Worm (Caenorhabditis elegans): ENCODE results near the gene T01G1.2.

T01G1.2 gene

ce11 chrIV:11361409-11361808 is 7.2 kb downstream of the T01G1.2 start, which contains the start of gene T01G1.4:
TSS of gene T01G1.4 (minus strand) at chrIV:11361509.
- TF ChIP-seq mdt-29 (GFP tag; IDR thresholded peaks at IDR 0.05), result no peak
- TF ChIP-seq pha-4 (GFP tag; IDR thresholded peaks at IDR 0.05), result no peak
- no peak for TF ChIP-seq pha-4 (tag; optimal IDR thresholded peaks at IDR 0.05)
- TF ChIP-seq hlh-11 (tag; optimal IDR thresholded peaks at IDR 0.05), result no peak
- no peak for TF ChIP-seq Y75B8A.6 (GFP tag; IDR thresholded peaks at IDR 0.05)
- TF ChIP-seq nhr-111 (GFP tag; optimal IDR thresholded peaks at IDR 0.05), result no peak
- no peak for TF ChIP-seq F26F4.8 (GFP tag; conservative IDR thresholded peaks at IDR 0.05)
- TF ChIP-seq Y105C5A.15 (GFP tag; IDR thresholded peaks at IDR 0.05), result no peak
- no peak for TF ChIP-seq nhr-25 (tag; optimal IDR thresholded peaks at IDR 0.05; ENCODE audit: borderline replicate concordance, insufficient read depth)
- TF ChIP-seq daf-19 (GFP tag; conservative IDR thresholded peaks at IDR 0.05), result no peak

- TF ChIP-seq dve-1 (tag; optimal IDR thresholded peaks at IDR 0.05; ENCODE audit: insufficient read depth) (peak; percentile 58), php-3 (GFP tag; IDR thresholded peaks at IDR 0.05) (no peak), cey-2 (tag; optimal IDR thresholded peaks at IDR 0.05; ENCODE audit: borderline replicate concordance, insufficient read depth) (no peak), dmd-6 (GFP tag; IDR thresholded peaks at IDR 0.05) (no peak), hlh-11 (tag; optimal IDR thresholded peaks at IDR 0.05) (peak; percentile 63), zag-1 (tag; optimal IDR thresholded peaks at IDR 0.05) (no peak), nhr-10 (tag; optimal IDR thresholded peaks at IDR 0.05) (no peak), ceh-44 (GFP tag; IDR thresholded peaks at IDR 0.05) (no peak), lin-13 (GFP tag; optimal IDR thresholded peaks at IDR 0.05) (no peak), nhr-6 (tag; optimal IDR thresholded peaks at IDR 0.05) (no peak), mdt-29 (GFP tag; IDR thresholded peaks at IDR 0.05) (no peak), hmg-1.1 (GFP tag; IDR thresholded peaks at IDR 0.05) (peak; percentile 76), ceh-82 (tag; optimal IDR thresholded peaks at IDR 0.05) (no peak), ZK337.2 (GFP tag; IDR thresholded peaks at IDR 0.05) (no peak), mes-2 (tag; optimal IDR thresholded peaks at IDR 0.05; ENCODE audit: poor library complexity, severe bottlenecking) (peak; percentile 31), daf-16 (GFP tag; optimal IDR thresholded peaks at IDR 0.05) (no peak), daf-16 (tag; optimal IDR thresholded peaks at IDR 0.05) (peak; percentile 42), mep-1 (tag; optimal IDR thresholded peaks at IDR 0.05) (peak; percentile 40), mxl-2 (GFP tag; conservative IDR thresholded peaks at IDR 0.05) (no peak), madf-5 (GFP tag; IDR thresholded peaks at IDR 0.05) (no peak), aha-1 (tag) (peak; percentile 53), lsy-2 (tag; optimal IDR thresholded peaks at IDR 0.05) (peak in 1 of 2 experiments; percentile 38), F10B5.3 (tag; optimal IDR thresholded peaks at IDR 0.05) (no peak), unc-62 (GFP tag; optimal IDR thresholded peaks at IDR 0.05 in 1 of 2) (peak in 1 of 2 experiments; percentile 61), unc-62 (tag; optimal IDR thresholded peaks at IDR 0.05) (no peak), egl-43 (GFP tag; IDR thresholded peaks at IDR 0.05) (no peak)
Observed at ce11 chrIV:11363806-11364562, 9.8 kb downstream of the T01G1.2 start.

- TF ChIP-seq fkh-10 (GFP tag; optimal IDR thresholded peaks at IDR 0.05) (no peak), lsy-2 (tag; optimal IDR thresholded peaks at IDR 0.05) (peak in 1 of 2 experiments; percentile 26), lin-39 (tag; optimal IDR thresholded peaks at IDR 0.05) (no peak), unc-62 (GFP tag; optimal IDR thresholded peaks at IDR 0.05 in 1 of 2) (peak in 1 of 2 experiments; percentile 18), unc-62 (tag; optimal IDR thresholded peaks at IDR 0.05) (no peak), lin-38 (GFP tag; IDR thresholded peaks at IDR 0.05) (peak; percentile 51), sdz-12 (GFP tag; optimal IDR thresholded peaks at IDR 0.05) (no peak), mdt-29 (GFP tag; IDR thresholded peaks at IDR 0.05) (no peak), ztf-7 (tag; optimal IDR thresholded peaks at IDR 0.05) (no peak), ama-1 (optimal IDR thresholded peaks at IDR 0.05) (no peak), mes-2 (tag; optimal IDR thresholded peaks at IDR 0.05; ENCODE audit: poor library complexity, severe bottlenecking) (peak; percentile 53), ctbp-1 (GFP tag; IDR thresholded peaks at IDR 0.05) (no peak), vab-7 (GFP tag; IDR thresholded peaks at IDR 0.05) (no peak), ceh-20 (GFP tag; IDR thresholded peaks at IDR 0.05) (no peak), dpl-1 (GFP tag; optimal IDR thresholded peaks at IDR 0.05) (peak; percentile 42), jun-1 (tag; optimal IDR thresholded peaks at IDR 0.05) (no peak), arid-1 (GFP tag; conservative IDR thresholded peaks at IDR 0.05) (no peak), nhr-6 (tag; optimal IDR thresholded peaks at IDR 0.05) (no peak)
Observed at ce11 chrIV:11371645-11372044, 17.4 kb downstream of the T01G1.2 start, which contains the start of gene sec-31. TSS of gene sec-31 (minus strand) at chrIV:11371792.

All from whole organism, L4 larva.